Fruit fly (Drosophila melanogaster): ENCODE measurements around the gene CG14451.
"Not testable (repeated sequence)": the region's sequence is repeated elsewhere in the genome, so short reads cannot be mapped to it uniquely, and the experiment has no call there.

CG14451 gene

dm6 chr3L:22721991-22722390 lies at the start of gene CG14451:
CG14451 (minus strand) TSS chr3L:22722091.
- no peak for TF ChIP-seq CG8478 (optimal IDR thresholded peaks at IDR 0.05)

DNA sequence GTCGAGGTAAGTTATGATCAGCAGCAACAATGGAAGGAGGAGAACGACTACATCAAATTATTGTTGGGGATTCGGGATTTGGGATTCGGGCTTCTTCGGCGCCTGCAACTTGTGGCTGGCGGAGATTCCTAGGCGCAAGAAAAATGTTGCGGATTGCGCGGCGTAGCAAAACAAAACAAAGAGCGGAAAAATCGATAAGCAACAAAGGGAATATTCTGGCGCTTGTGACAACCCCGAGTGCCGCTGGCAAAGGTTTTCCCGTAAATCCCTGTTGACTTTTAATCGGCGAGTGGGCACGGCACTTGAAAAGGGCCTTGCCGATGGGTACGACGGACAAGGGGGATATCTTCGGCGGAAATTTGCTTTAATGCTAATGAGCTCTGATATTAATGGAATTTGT lies 28.1 kb upstream of the CG14451 start:
- no peak for TF ChIP-seq CG8478 (optimal IDR thresholded peaks at IDR 0.05)
- no peak for TF ChIP-seq CTCF (optimal IDR thresholded peaks at IDR 0.05)

DNA sequence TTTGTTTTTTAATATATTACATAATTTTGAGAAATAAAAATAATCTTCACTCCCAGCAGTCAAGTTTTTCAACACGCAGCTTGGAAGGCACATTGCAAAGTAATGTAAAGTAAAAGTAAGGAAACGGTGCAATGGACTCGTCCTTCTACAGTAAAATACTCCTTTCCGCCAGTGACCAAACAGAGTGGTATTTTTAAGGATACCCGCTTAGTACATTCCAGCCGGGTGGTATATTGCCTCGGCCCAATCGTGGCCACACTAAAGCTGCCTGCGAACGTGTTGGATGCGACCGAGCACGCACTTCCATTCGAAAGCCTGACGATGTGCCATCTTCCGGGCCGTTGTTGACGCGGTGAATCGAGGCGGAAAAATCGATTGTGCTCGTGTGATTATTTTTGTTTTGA lies 27.3 kb upstream of the CG14451 start, which contains the start of gene SPoCk:
SPoCk (plus strand) TSS at position 298 of the 404 bp plus-strand sequence.
- TF ChIP-seq CG8478 (optimal IDR thresholded peaks at IDR 0.05) (no peak), CTCF (optimal IDR thresholded peaks at IDR 0.05) (peak; percentile 37 to 46)

dm6 chr3L:22742945-22743582 lies 21.2 kb upstream of the CG14451 start:
- no peak for TF ChIP-seq CG8478 (optimal IDR thresholded peaks at IDR 0.05)
- no peak for TF ChIP-seq CTCF (optimal IDR thresholded peaks at IDR 0.05)

dm6 chr3L:22742121-22742531 lies 20.2 kb upstream of the CG14451 start:
- TF ChIP-seq CG8478 (optimal IDR thresholded peaks at IDR 0.05) (no peak), CTCF (optimal IDR thresholded peaks at IDR 0.05) (no peak)

DNA sequence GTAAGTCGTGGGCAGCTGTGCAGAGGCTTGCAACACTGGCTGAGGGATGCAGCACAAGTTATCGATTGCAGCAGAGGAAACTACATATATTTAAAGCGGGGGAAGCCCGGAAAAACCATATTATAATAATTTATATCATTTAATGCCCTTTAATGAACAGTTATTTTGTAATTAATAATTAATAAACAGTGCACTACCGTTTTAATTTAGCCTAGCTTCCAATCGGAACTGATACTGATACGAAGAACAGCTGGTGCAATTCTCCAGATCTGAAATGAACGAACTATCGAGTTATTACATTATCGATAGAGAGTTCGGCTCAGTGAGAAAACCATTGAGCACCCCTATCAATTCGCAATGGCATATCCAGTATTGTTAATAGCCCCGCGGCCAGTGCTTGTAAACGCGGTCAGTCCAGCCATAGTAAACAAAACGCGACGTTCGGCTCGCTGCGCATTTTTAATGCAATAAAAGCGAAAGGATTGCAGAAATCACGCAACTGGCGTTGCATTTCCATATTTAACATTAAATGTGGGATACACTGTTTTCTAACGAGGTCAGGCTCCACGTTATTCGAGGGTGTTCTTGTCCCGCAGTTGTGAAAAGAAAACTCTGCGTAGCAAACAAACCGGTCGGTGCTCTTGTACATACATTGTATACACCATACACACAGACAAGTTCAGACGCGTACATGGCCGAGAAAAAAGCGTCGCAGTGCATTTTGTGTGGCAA lies 19.7 kb upstream of the CG14451 start, which contains the start of gene CG7369:
CG7369 (plus strand) TSS at position 405 of the 732 bp plus-strand sequence.
- TF ChIP-seq CTCF (optimal IDR thresholded peaks at IDR 0.05) (no peak), CG8478 (optimal IDR thresholded peaks at IDR 0.05) (no peak)

DNA sequence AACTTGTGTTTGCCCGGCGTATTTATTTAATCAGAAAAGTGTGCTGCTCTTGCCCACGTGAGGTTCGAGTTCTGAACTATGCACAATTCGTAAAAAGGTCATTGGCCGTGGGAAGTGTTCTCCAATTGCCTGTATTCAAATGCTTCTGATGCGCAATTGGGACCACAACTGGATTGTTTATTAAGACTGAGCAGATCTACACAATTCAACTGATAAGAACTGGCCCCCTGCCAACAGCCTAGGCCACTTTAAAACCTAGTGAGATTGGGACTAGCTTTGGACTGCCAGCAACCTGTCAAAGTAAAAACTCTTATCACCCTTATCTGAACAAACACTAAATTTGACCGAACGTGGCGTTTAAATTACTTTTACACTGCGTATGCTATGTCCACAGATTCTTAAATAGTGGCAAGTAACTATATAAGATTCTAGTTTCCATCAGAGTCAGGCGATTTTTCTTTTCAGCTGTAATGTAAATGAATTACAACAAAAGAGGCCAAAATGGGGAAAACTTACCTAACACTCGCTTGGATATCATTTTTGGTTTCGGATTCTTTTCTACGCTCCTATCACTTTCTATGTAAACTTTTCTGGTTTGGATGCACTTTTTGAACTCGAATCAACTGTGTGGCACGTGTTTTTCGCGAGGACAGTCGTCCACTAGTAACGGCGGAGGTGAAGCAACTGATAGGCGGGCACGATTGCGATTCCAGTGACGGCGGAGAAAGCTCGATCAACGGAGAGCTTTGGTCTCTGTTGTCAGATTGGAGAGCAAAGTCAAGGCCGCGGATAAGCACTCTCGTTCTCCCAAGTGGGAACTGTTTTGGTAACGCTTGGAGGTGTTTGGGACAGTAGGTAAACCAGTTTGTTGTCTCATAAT lies 16.1 kb upstream of the CG14451 start, which contains the start of gene CG11241:
CG11241 (minus strand) TSS at position 689 of the 880 bp plus-strand sequence.
- TF ChIP-seq CTCF (optimal IDR thresholded peaks at IDR 0.05), result no peak
- no peak for TF ChIP-seq CG8478 (optimal IDR thresholded peaks at IDR 0.05)

DNA sequence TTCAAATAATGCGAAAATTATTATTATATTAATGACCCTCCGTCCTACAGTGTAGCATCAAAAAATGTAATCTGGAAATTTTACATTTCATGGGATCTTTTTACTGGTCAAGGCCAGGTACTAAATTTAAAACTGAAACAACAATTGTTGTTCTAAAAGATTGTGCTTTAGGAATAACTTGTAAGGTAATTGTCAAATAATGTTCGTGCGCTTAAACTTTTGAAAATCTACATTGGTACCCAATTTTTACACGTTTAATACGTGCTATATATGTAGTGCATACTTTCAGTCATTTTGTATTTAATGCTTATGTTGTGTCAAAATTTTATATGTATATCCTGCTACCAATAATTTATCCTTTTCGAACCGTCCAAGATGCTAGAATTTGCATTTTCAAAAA lies 11.7 kb upstream of the CG14451 start:
- TF ChIP-seq CG8478 (optimal IDR thresholded peaks at IDR 0.05), result no peak
- TF ChIP-seq CTCF (optimal IDR thresholded peaks at IDR 0.05), result no peak

dm6 chr3L:22731393-22731792 lies 9.5 kb upstream of the CG14451 start:
- TF ChIP-seq CG8478 (optimal IDR thresholded peaks at IDR 0.05) (no peak), CTCF (optimal IDR thresholded peaks at IDR 0.05) (no peak)

dm6 chr3L:22729466-22729865 lies 7.6 kb upstream of the CG14451 start, which contains the start of gene CG32454:
CG32454 (plus strand) TSS chr3L:22729766.
- TF ChIP-seq CG8478 (optimal IDR thresholded peaks at IDR 0.05), result no peak
- TF ChIP-seq CTCF (optimal IDR thresholded peaks at IDR 0.05), result no peak

DNA sequence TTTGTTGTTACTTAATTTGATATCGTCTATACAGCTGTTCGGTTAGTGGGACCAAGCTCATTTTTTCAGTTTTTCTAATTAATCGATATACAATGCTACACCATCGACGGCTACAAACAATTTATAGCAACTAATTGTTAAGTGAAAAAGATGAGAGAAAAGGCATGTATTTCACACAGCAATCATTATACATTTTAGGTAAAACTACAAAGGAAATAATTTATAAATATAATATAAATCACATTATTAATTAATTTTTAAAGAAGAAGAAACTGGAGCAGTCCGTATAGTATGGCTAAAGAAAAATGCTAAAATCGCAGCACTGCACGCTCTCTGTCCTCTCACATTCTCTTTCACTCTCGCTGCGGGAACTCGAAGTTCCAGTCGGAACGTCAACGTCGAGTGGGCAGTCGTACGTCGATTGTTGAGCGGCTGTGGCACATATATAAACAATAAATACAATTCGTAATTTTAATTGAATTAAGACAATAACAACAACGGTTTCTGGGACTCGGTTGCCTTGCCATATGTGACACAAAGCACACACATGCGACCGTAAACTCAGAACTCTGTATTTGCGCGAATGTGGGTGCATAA lies 5.9 kb upstream of the CG14451 start, which contains the start of the genes CG14450 and CG11367:
CG14450 (minus strand) TSS at position 51 of the 597 bp plus-strand sequence.
CG11367 (plus strand) TSS at position 373 of the 597 bp plus-strand sequence.
- TF ChIP-seq CG8478 (optimal IDR thresholded peaks at IDR 0.05), result no peak
- TF ChIP-seq CTCF (optimal IDR thresholded peaks at IDR 0.05), result no peak

- TF ChIP-seq CG8478 (optimal IDR thresholded peaks at IDR 0.05) (no peak), CTCF (optimal IDR thresholded peaks at IDR 0.05) (no peak)
Measured at dm6 chr3L:22724046-22724771, 2.3 kb upstream of the CG14451 start.

DNA sequence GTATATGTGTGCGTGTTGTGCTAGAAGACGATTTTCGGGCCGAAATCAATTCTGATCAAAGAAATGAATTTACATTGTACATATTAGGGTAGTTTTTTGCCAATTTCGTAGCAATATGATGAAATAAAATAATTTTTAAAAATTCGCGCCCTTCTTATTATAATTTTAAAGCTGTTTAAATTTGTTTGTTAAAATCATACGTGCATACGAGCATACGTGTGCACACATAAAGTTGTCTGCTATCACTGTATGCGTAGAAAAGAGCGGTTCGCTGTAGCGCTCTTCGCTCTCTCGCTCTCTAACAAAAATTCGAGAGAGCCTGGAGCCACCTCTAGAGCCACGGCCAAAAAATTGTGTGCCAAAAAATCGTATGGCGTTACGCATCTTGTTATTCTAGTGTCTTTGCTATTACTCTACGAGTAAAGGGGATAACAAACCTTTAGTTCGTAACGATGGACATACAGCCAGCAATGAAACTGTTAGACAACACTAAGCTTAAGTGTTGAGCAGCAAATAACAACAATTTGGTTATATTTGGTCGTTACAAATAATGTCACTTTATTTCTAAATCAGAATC lies 1.1 kb downstream of the CG14451 start, which contains the start of gene mael:
mael (plus strand) TSS at position 510 of the 577 bp plus-strand sequence.
- not testable (repeated sequence) for TF ChIP-seq CG8478, CTCF (optimal IDR thresholded peaks at IDR 0.05)
